Fruit fly (Drosophila melanogaster) whole organism, wandering third instar larva: Measurements from ENCODE around the gene simj.

ENCODE experiments used
- Abd-B ChIP-seq: fragments of >200 bp; optimal IDR thresholded peaks from 2 replicates; lab custom pipeline; 2017; ENCODE audit warnings: missing biosample characterization, missing genetic modification characterization
- CG9705 ChIP-seq: fragments of 200-800 bp; sonication (Bioruptor generic); optimal IDR thresholded peaks from 2 replicates; lab custom pipeline; 2018; ENCODE audit warnings: missing biosample characterization, mild to moderate bottlenecking, missing genetic modification characterization
- Myc ChIP-seq: fragments of >200 bp; optimal IDR thresholded peaks from 2 replicates; lab custom pipeline; 2017
- brk ChIP-seq: fragments of 200-800 bp; sonication (Bioruptor generic); optimal IDR thresholded peaks from 2 replicates; lab custom pipeline; 2016; ENCODE audit warnings: missing biosample characterization, mild to moderate bottlenecking, missing genetic modification characterization
- foxo ChIP-seq, 2 experiments: fragments of 200-800 bp; sonication (Bioruptor generic); optimal IDR thresholded peaks; 2 replicates in 1 of 2; 3 replicates in 1 of 2; lab custom pipeline; 2016 to 2017; ENCODE audit warnings: missing biosample characterization in 2 of 2, missing genetic modification characterization in 2 of 2
- fru ChIP-seq: fragments of 200-800 bp; sonication (Bioruptor generic); optimal IDR thresholded peaks from 3 replicates; lab custom pipeline; 2016; ENCODE audit warnings: missing biosample characterization, mild to moderate bottlenecking, missing genetic modification characterization
- pan ChIP-seq: fragments of >200 bp; optimal IDR thresholded peaks from 2 replicates; lab custom pipeline; 2017

dm6 chr3L:10645965-10646364 lies 18.6 kb upstream of the simj start:
- TF ChIP-seq brk (GFP tag; lab: Kevin White, UChicago) = no peak
- TF ChIP-seq Abd-B (GFP tag; lab: Kevin White, UChicago) = no peak
- TF ChIP-seq Myc = no peak
- TF ChIP-seq fru (GFP tag; lab: Kevin White, UChicago) = no peak
- no peak for TF ChIP-seq pan (lab: Kevin White, UChicago)
- no peak for TF ChIP-seq foxo (GFP tag; optimal IDR thresholded peaks at IDR 0.05; lab: Kevin White, UChicago)
- TF ChIP-seq CG9705 = no peak
